Fruit fly (Drosophila melanogaster) whole organism: ENCODE data around the gene Toll-4.

ENCODE experiments used
- Dll ChIP-seq: fragments of >200 bp; optimal IDR thresholded peaks from 2 replicates; lab custom pipeline; 2017
- psq ChIP-seq: fragments of >200 bp; optimal IDR thresholded peaks from 2 replicates; lab custom pipeline; 2017
- usp ChIP-seq: fragments of >200 bp; optimal IDR thresholded peaks from 2 replicates; lab custom pipeline; 2017; ENCODE audit warnings: missing biosample characterization, missing genetic modification characterization, mixed read lengths

DNA sequence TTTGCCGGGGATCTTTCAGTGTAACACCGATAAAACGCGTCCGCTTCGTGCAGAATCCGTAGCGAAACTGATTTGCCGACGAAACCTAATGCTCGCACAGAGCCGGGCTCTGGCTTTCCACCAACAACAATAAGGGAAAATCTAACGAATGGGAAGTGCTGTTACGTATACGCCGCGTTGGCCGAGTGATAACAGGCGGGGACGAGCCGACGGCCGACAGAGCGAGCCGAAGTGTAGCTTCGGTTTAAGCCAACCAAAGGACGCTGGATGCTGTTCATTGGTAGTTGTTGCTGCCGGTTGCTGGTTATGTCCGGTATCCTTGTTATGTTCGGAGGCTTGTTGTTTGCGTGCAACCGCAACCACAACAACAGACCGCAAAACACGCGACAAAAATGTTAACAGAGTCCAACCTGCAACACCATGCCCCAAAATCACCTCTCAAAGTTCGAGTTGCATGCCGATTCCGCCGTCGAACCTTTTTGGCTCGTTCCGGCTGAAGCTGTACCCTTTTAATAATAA, 12.8 kb upstream of the Toll-4 start, which contains the start of gene DIP-zeta:
- no peak for TF ChIP-seq psq (lab: Kevin White, UChicago)
- TF ChIP-seq usp (GFP tag; lab: Kevin White, UChicago): no peak
- TF ChIP-seq Dll (lab: Kevin White, UChicago): no peak
